Worm (Caenorhabditis elegans) whole organism, late embryonic: ENCODE data around the gene fat-3.

ENCODE experiments used
- C08G9.2 ChIP-seq: sonication (generic microtip); optimal IDR thresholded peaks from 2 replicates; lab custom pipeline; 2016; ENCODE audit warnings: mild to moderate bottlenecking, missing genetic modification characterization, moderate library complexity, missing compliant biosample characterization
- C38D4.7 ChIP-seq: fragments of 200-800 bp; sonication (Bioruptor generic); optimal IDR thresholded peaks from 2 replicates; lab custom pipeline; 2018; ENCODE audit warnings: mild to moderate bottlenecking, missing genetic modification characterization, moderate library complexity, missing compliant biosample characterization
- F13H6.1 ChIP-seq: sonication (generic microtip); optimal IDR thresholded peaks from 2 replicates; lab custom pipeline; 2016; ENCODE audit warnings: missing genetic modification characterization, missing compliant biosample characterization
- K02D7.2 ChIP-seq: sonication (generic microtip); optimal IDR thresholded peaks from 2 replicates; lab custom pipeline; 2017; ENCODE audit warnings: mild to moderate bottlenecking, missing genetic modification characterization, missing compliant biosample characterization
- K09A11.1 ChIP-seq: sonication (generic microtip); optimal IDR thresholded peaks from 2 replicates; lab custom pipeline; 2017; ENCODE audit warnings: antibody characterized with exemption, mild to moderate bottlenecking, missing genetic modification characterization, missing compliant biosample characterization; ENCODE audit not compliant: insufficient read depth
- T23F11.4 ChIP-seq: fragments of 200-800 bp; sonication (Bioruptor generic); optimal IDR thresholded peaks from 2 replicates; lab custom pipeline; 2018; ENCODE audit warnings: mild to moderate bottlenecking, missing genetic modification characterization, missing compliant biosample characterization
- Y22D7AL.16 ChIP-seq: sonication (generic microtip); optimal IDR thresholded peaks from 2 replicates; lab custom pipeline; 2016; ENCODE audit warnings: missing genetic modification characterization, missing compliant biosample characterization
- ceh-18 ChIP-seq: sonication (generic microtip); optimal IDR thresholded peaks from 2 replicates; lab custom pipeline; 2016; ENCODE audit warnings: missing genetic modification characterization, missing compliant biosample characterization
- ceh-19 ChIP-seq: fragments of 200-800 bp; sonication (Bioruptor generic); optimal IDR thresholded peaks from 2 replicates; lab custom pipeline; 2018; ENCODE audit warnings: mild to moderate bottlenecking, missing genetic modification characterization, missing compliant biosample characterization
- ceh-45 ChIP-seq: fragments of 200-800 bp; sonication (Bioruptor generic); IDR thresholded peaks from 2 replicates; pipeline ENCODE4 v1.3.6; 2022; ENCODE audit warnings: missing genetic modification reagents, missing genetic modification characterization, missing compliant biosample characterization
- ceh-6 ChIP-seq: fragments of 200-800 bp; sonication (Bioruptor generic); optimal IDR thresholded peaks from 2 replicates; lab custom pipeline; 2018; ENCODE audit warnings: mild to moderate bottlenecking, missing genetic modification characterization, missing compliant biosample characterization
- ceh-9 ChIP-seq: sonication (generic microtip); optimal IDR thresholded peaks from 2 replicates; lab custom pipeline; 2016; ENCODE audit warnings: mild to moderate bottlenecking, missing genetic modification characterization, inconsistent platforms, missing compliant biosample characterization
- dve-1 ChIP-seq: sonication (generic microtip); optimal IDR thresholded peaks from 2 replicates; lab custom pipeline; 2017; ENCODE audit warnings: antibody characterized with exemption, mild to moderate bottlenecking, missing genetic modification characterization, missing compliant biosample characterization
- elt-2 ChIP-seq: sonication (generic microtip); optimal IDR thresholded peaks from 2 replicates; lab custom pipeline; 2016; ENCODE audit warnings: missing genetic modification reagents, missing genetic modification characterization, missing compliant biosample characterization
- elt-4 ChIP-seq: sonication (generic microtip); optimal IDR thresholded peaks from 2 replicates; lab custom pipeline; 2016; ENCODE audit warnings: missing genetic modification characterization, missing compliant biosample characterization
- ets-4 ChIP-seq: sonication (generic microtip); optimal IDR thresholded peaks from 2 replicates; lab custom pipeline; 2016; ENCODE audit warnings: missing genetic modification characterization, missing compliant biosample characterization
- eyg-1 ChIP-seq: sonication (generic microtip); optimal IDR thresholded peaks from 2 replicates; lab custom pipeline; 2016; ENCODE audit warnings: missing genotype, missing genetic modification characterization, missing compliant biosample characterization
- fax-1 ChIP-seq: sonication (generic microtip); optimal IDR thresholded peaks from 2 replicates; lab custom pipeline; 2016; ENCODE audit warnings: missing genotype, missing genetic modification characterization, missing compliant biosample characterization
- fkh-10 ChIP-seq: fragments of 150-350 bp; optimal IDR thresholded peaks from 2 replicates; lab custom pipeline; 2014; ENCODE audit warnings: missing biosample characterization, missing genetic modification reagents, missing genetic modification characterization
- fkh-6 ChIP-seq: sonication (generic microtip); optimal IDR thresholded peaks from 2 replicates; lab custom pipeline; 2016; ENCODE audit warnings: missing genetic modification characterization, missing compliant biosample characterization
- hlh-13 ChIP-seq: fragments of 200-800 bp; sonication (Bioruptor generic); optimal IDR thresholded peaks from 2 replicates; lab custom pipeline; 2018; ENCODE audit warnings: mild to moderate bottlenecking, missing genetic modification characterization, missing compliant biosample characterization
- hlh-30 ChIP-seq: sonication (generic microtip); optimal IDR thresholded peaks from 2 replicates; lab custom pipeline; 2017; ENCODE audit warnings: antibody characterized with exemption, missing genetic modification characterization, missing compliant biosample characterization; ENCODE audit not compliant: insufficient read depth
- hlh-6 ChIP-seq: sonication (generic microtip); optimal IDR thresholded peaks from 2 replicates; lab custom pipeline; 2016; ENCODE audit warnings: missing genotype, missing genetic modification characterization, missing compliant biosample characterization
- lim-6 ChIP-seq: sonication (generic microtip); optimal IDR thresholded peaks from 2 replicates; lab custom pipeline; 2016; ENCODE audit warnings: missing genetic modification characterization, missing compliant biosample characterization
- madf-2 ChIP-seq: sonication (generic microtip); optimal IDR thresholded peaks from 2 replicates; lab custom pipeline; 2017; ENCODE audit warnings: missing genetic modification characterization, missing compliant biosample characterization
- mec-3 ChIP-seq: sonication (generic microtip); optimal IDR thresholded peaks from 2 replicates; lab custom pipeline; 2016; ENCODE audit warnings: borderline replicate concordance, missing genetic modification characterization, missing compliant biosample characterization
- nfya-1 ChIP-seq: sonication (generic microtip); optimal IDR thresholded peaks from 2 replicates; lab custom pipeline; 2017; ENCODE audit warnings: missing genetic modification characterization, mild to moderate bottlenecking, missing compliant biosample characterization, antibody characterized with exemption, moderate library complexity
- nhr-11 ChIP-seq: fragments of 150-350 bp; optimal IDR thresholded peaks from 2 replicates; lab custom pipeline; 2014; ENCODE audit warnings: missing biosample characterization, missing genetic modification characterization
- pag-3 ChIP-seq: sonication (generic microtip); optimal IDR thresholded peaks from 2 replicates; lab custom pipeline; 2016; ENCODE audit warnings: missing compliant biosample characterization, missing genetic modification characterization, borderline replicate concordance
- pha-2 ChIP-seq: sonication (generic microtip); optimal IDR thresholded peaks from 2 replicates; lab custom pipeline; 2017; ENCODE audit warnings: mild to moderate bottlenecking, missing genetic modification characterization, missing compliant biosample characterization
- pha-4 ChIP-seq: fragments of 150-350 bp; optimal IDR thresholded peaks from 2 replicates; lab custom pipeline; 2018; ENCODE audit warnings: missing biosample characterization, missing genetic modification reagents, missing genetic modification characterization
- pqm-1 ChIP-seq: sonication (generic microtip); optimal IDR thresholded peaks from 2 replicates; lab custom pipeline; 2016; ENCODE audit warnings: missing genetic modification characterization, missing compliant biosample characterization
- pros-1 ChIP-seq: fragments of 150-350 bp; optimal IDR thresholded peaks from 2 replicates; lab custom pipeline; 2014; ENCODE audit warnings: missing biosample characterization, missing genetic modification reagents, missing genetic modification characterization
- rnt-1 ChIP-seq: sonication (generic microtip); optimal IDR thresholded peaks from 2 replicates; lab custom pipeline; 2016; ENCODE audit warnings: missing genetic modification characterization, missing compliant biosample characterization
- sox-2 ChIP-seq: fragments of 200-800 bp; sonication (Bioruptor generic); IDR thresholded peaks from 2 replicates; pipeline ENCODE4 v1.3.6; 2022; ENCODE audit warnings: missing genetic modification reagents, missing genetic modification characterization, missing compliant biosample characterization
- tbx-2 ChIP-seq: sonication (generic microtip); optimal IDR thresholded peaks from 2 replicates; lab custom pipeline; 2016; ENCODE audit warnings: missing genetic modification characterization, missing compliant biosample characterization
- tbx-7 ChIP-seq: sonication (generic microtip); optimal IDR thresholded peaks from 2 replicates; lab custom pipeline; 2016; ENCODE audit warnings: missing genotype, missing genetic modification characterization, missing compliant biosample characterization
- unc-55 ChIP-seq: sonication (generic microtip); optimal IDR thresholded peaks from 2 replicates; lab custom pipeline; 2017; ENCODE audit warnings: missing biosample characterization, missing genetic modification reagents, missing genetic modification characterization
- zip-5 ChIP-seq: sonication (generic microtip); optimal IDR thresholded peaks from 2 replicates; lab custom pipeline; 2016; ENCODE audit warnings: missing genetic modification characterization, missing compliant biosample characterization
- ztf-16 ChIP-seq: sonication (generic microtip); optimal IDR thresholded peaks from 2 replicates; lab custom pipeline; 2017; ENCODE audit warnings: missing genetic modification characterization, missing compliant biosample characterization

fat-3 gene

ce11 chrIV:9843760-9844159 lies 40.9 kb downstream of the fat-3 start, which contains the start of gene nspd-2:
Gene nspd-2, plus strand, starts transcription at chrIV:9844060.
- no peak for TF ChIP-seq pha-4 (tag; lab: Kevin White, UChicago)
- no peak for TF ChIP-seq K02D7.2 (tag; lab: Kevin White, UChicago)
- no peak for TF ChIP-seq K09A11.1 (tag; lab: Kevin White, UChicago)
- no peak for TF ChIP-seq lim-6
- TF ChIP-seq C08G9.2, result no peak
- no peak for TF ChIP-seq rnt-1 (tag; lab: Kevin White, UChicago)
- no peak for TF ChIP-seq hlh-6
- TF ChIP-seq pha-2 (tag; lab: Kevin White, UChicago), result no peak
- TF ChIP-seq nfya-1 (tag; lab: Kevin White, UChicago), result no peak
- no peak for TF ChIP-seq Y22D7AL.16
- TF ChIP-seq pqm-1 (tag; lab: Kevin White, UChicago), result no peak
- TF ChIP-seq pag-3 (tag; lab: Kevin White, UChicago), result no peak
- no peak for TF ChIP-seq F13H6.1 (tag; lab: Kevin White, UChicago)
- no peak for TF ChIP-seq eyg-1 (tag; lab: Kevin White, UChicago)
- no peak for TF ChIP-seq tbx-2
- no peak for TF ChIP-seq fkh-10 (GFP tag; lab: Kevin White, UChicago)

- TF ChIP-seq pros-1 (tag; lab: Kevin White, UChicago), result no peak
- TF ChIP-seq ets-4 (tag; lab: Kevin White, UChicago), result no peak
- TF ChIP-seq ceh-18 (tag; lab: Kevin White, UChicago), result no peak
- TF ChIP-seq tbx-7 (tag; lab: Kevin White, UChicago), result no peak
- no peak for TF ChIP-seq tbx-2
- no peak for TF ChIP-seq K02D7.2 (tag; lab: Kevin White, UChicago)
- TF ChIP-seq sox-2 (GFP tag; lab: Robert Waterston, UW), result no peak
- TF ChIP-seq, all 69 proteins: peak for 0
These were observed 43.8 kb downstream of the fat-3 start, which contains the start of gene K07F5.6 for ce11 chrIV:9846574-9846973. Gene K07F5.6, minus strand, starts transcription at chrIV:9846674.

- TF ChIP-seq T23F11.4 (GFP tag; lab: Kevin White, UChicago) (no peak), ceh-45 (no peak), pag-3 (tag; lab: Kevin White, UChicago) (no peak), pha-2 (tag; lab: Kevin White, UChicago) (no peak), ets-4 (tag; lab: Kevin White, UChicago) (no peak), C38D4.7 (GFP tag; lab: Kevin White, UChicago) (no peak), ceh-6 (GFP tag; lab: Kevin White, UChicago) (no peak), unc-55 (GFP tag; lab: Kevin White, UChicago) (no peak), lim-6 (no peak), tbx-7 (tag; lab: Kevin White, UChicago) (no peak), eyg-1 (tag; lab: Kevin White, UChicago) (no peak), tbx-2 (no peak), hlh-30 (tag; lab: Kevin White, UChicago) (no peak), fax-1 (tag; lab: Kevin White, UChicago) (no peak), nhr-11 (tag; lab: Kevin White, UChicago) (no peak), rnt-1 (tag; lab: Kevin White, UChicago) (no peak)
These were observed 45.3 kb downstream of the fat-3 start, which contains the start of gene K07F5.7 for ce11 chrIV:9848075-9848474. Gene K07F5.7, minus strand, starts transcription at chrIV:9848175.

- TF ChIP-seq ztf-16 (tag; lab: Kevin White, UChicago), result no peak
- no peak for TF ChIP-seq madf-2
- no peak for TF ChIP-seq eyg-1 (tag; lab: Kevin White, UChicago)
- no peak for TF ChIP-seq ceh-19 (GFP tag; lab: Kevin White, UChicago)
- no peak for TF ChIP-seq rnt-1 (tag; lab: Kevin White, UChicago)
- TF ChIP-seq unc-55 (GFP tag; lab: Kevin White, UChicago), result no peak
- TF ChIP-seq elt-2, result no peak
- TF ChIP-seq dve-1, result no peak
- TF ChIP-seq hlh-6, result no peak
- no peak for TF ChIP-seq elt-4 (tag; lab: Kevin White, UChicago)
- TF ChIP-seq fkh-10 (GFP tag; lab: Kevin White, UChicago), result no peak
- no peak for TF ChIP-seq sox-2 (GFP tag; lab: Robert Waterston, UW)
- TF ChIP-seq mec-3 (tag; lab: Kevin White, UChicago), result no peak
- no peak for TF ChIP-seq hlh-13 (GFP tag; lab: Kevin White, UChicago)
- no peak for TF ChIP-seq ceh-9
- no peak for TF ChIP-seq fkh-6
- TF ChIP-seq zip-5 (tag; lab: Kevin White, UChicago), result no peak
These were observed 46.8 kb downstream of the fat-3 start, which contains the start of gene K07F5.8 for ce11 chrIV:9849624-9850023. Gene K07F5.8, minus strand, starts transcription at chrIV:9849724.
